Fruit fly (Drosophila melanogaster) whole organism, adult: Measurements from ENCODE around the gene Ddr.

Source experiments
- CG12768 ChIP-seq: fragments of 200-800 bp; sonication (Bioruptor generic); optimal IDR thresholded peaks from 2 replicates; lab custom pipeline; 2017; ENCODE audit warnings: missing biosample characterization, missing genetic modification characterization, mild to moderate bottlenecking, moderate library complexity, missing genetic modification reagents
- CG5204 ChIP-seq: fragments of 200-800 bp; sonication (Bioruptor generic); optimal IDR thresholded peaks from 2 replicates; lab custom pipeline; 2016; ENCODE audit warnings: missing biosample characterization, missing genetic modification characterization
- CG7045 ChIP-seq: fragments of 200-800 bp; sonication (Bioruptor generic); optimal IDR thresholded peaks from 2 replicates; lab custom pipeline; 2017; ENCODE audit warnings: missing biosample characterization, mild to moderate bottlenecking, missing genetic modification characterization
- Clk ChIP-seq: fragments of 200-800 bp; sonication (Bioruptor generic); optimal IDR thresholded peaks from 2 replicates; lab custom pipeline; 2017; ENCODE audit warnings: missing biosample characterization, missing genetic modification characterization
- pad ChIP-seq: fragments of 200-800 bp; sonication (Bioruptor generic); optimal IDR thresholded peaks from 3 replicates; lab custom pipeline; 2017; ENCODE audit warnings: missing biosample characterization, missing genetic modification characterization, mild to moderate bottlenecking, moderate library complexity, missing genetic modification reagents

dm6 chr2L:6371025-6371641, 118.2 kb downstream of the Ddr start:
- no peak for TF ChIP-seq Clk (GFP tag; lab: Kevin White, UChicago)
- TF ChIP-seq CG5204 (GFP tag; lab: Kevin White, UChicago) = no peak
- no peak for TF ChIP-seq pad (GFP tag; lab: Kevin White, UChicago)
- no peak for TF ChIP-seq CG12768
- no peak for TF ChIP-seq CG7045 (GFP tag; lab: Kevin White, UChicago)
